Worm (Caenorhabditis elegans): ENCODE results near the gene sdf-9.

sdf-9 gene

DNA sequence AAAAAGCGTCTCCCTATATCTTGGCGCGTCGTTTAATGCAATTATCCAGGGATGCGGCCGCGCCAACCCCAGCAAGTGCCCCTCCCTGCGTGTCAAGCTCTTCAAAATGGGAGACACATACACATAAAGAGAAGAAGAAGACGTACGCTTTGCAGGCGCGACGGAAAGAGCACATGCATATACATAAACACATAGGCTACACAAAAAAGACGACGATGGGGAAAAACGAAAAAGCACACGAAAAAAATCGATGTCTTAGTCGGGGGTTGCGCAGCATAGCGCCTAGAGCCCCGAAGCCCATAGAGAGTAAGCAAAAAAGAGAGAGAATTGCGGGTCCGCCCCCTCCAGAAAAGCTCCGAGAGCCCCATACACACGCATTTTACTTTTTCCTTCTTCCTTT is 8.9 kb upstream of the sdf-9 start, which contains the start of gene tpan-1:
tpan-1 (plus strand) TSS at position 398 of the 400 bp plus-strand sequence.
- TF ChIP-seq ceh-13 (GFP tag; optimal IDR thresholded peaks at IDR 0.05) (no peak), tbx-11 (GFP tag; IDR thresholded peaks at IDR 0.05) (no peak), ceh-36 (tag; optimal IDR thresholded peaks at IDR 0.05) (no peak), pes-1 (GFP tag; IDR thresholded peaks at IDR 0.05) (no peak), aly-1 (tag; optimal IDR thresholded peaks at IDR 0.05) (no peak), hmg-4 (GFP tag; optimal IDR thresholded peaks at IDR 0.05) (no peak), flt-1 (GFP tag; IDR thresholded peaks at IDR 0.05) (no peak), hmbx-1 (tag; optimal IDR thresholded peaks at IDR 0.05) (no peak), ama-1 (optimal IDR thresholded peaks at IDR 0.05) (no peak), sea-1 (GFP tag; conservative IDR thresholded peaks at IDR 0.05) (no peak), tbx-37 (GFP tag; conservative IDR thresholded peaks at IDR 0.05) (no peak), B0310.2 (tag; optimal IDR thresholded peaks at IDR 0.05) (no peak), ets-7 (tag; optimal IDR thresholded peaks at IDR 0.05) (no peak), scrt-1 (GFP tag; IDR thresholded peaks at IDR 0.05) (no peak), F13C5.2 (tag; optimal IDR thresholded peaks at IDR 0.05) (no peak), tra-4 (tag; optimal IDR thresholded peaks at IDR 0.05) (no peak), hnd-1 (tag; optimal IDR thresholded peaks at IDR 0.05) (no peak)

DNA sequence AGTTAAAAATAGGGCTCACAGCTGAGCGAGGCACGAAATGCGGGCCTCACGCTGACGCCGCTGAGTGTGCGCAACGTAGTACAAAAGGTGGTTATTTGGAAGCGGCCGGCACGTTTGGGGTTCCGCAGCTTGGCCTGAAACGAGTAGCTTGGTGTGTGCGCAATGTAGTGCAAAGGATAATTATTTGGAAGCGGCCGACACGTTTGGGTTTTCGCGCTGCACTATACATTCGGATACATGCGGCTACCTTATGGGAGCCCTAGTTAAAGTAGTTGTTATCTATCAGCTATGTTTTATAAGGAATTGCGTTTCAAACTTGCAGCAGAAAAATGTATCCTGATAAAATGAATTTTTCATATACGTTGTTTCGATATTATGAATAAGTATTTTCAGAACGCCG is 8.0 kb upstream of the sdf-9 start, which contains the start of gene Y44A6D.1:
Y44A6D.1 (minus strand) TSS at position 23 of the 400 bp plus-strand sequence.
- TF ChIP-seq ets-7 (tag; optimal IDR thresholded peaks at IDR 0.05) (no peak), F13C5.2 (tag; optimal IDR thresholded peaks at IDR 0.05) (no peak), tbx-11 (GFP tag; IDR thresholded peaks at IDR 0.05) (no peak), sea-1 (GFP tag; conservative IDR thresholded peaks at IDR 0.05) (no peak), ama-1 (optimal IDR thresholded peaks at IDR 0.05) (no peak), pes-1 (GFP tag; IDR thresholded peaks at IDR 0.05) (no peak), hmbx-1 (tag; optimal IDR thresholded peaks at IDR 0.05) (no peak), tra-4 (tag; optimal IDR thresholded peaks at IDR 0.05) (no peak), flt-1 (GFP tag; IDR thresholded peaks at IDR 0.05) (no peak), hmg-4 (GFP tag; optimal IDR thresholded peaks at IDR 0.05) (no peak), scrt-1 (GFP tag; IDR thresholded peaks at IDR 0.05) (no peak)

DNA sequence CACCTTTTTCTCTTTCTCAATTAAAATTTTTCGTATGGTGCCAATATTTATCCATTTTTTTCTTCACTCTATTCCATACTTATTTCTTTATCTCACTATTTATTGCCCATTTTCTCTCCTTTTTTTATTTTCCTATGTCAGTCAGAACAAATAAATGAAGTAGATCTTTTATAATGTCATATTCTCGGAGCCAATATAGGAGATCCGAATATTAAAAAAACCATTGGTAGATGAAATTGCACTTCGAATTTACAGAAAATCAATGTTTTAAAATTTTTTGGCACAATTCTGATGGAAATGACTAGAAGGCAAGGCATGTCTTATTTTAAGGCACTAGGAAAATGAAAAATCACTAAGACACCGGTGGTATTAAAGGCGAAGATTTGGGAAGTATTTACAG is 7.4 kb upstream of the sdf-9 start:
- TF ChIP-seq ceh-36 (tag; optimal IDR thresholded peaks at IDR 0.05) (no peak), sea-1 (GFP tag; conservative IDR thresholded peaks at IDR 0.05) (no peak), flt-1 (GFP tag; IDR thresholded peaks at IDR 0.05) (no peak), ceh-13 (GFP tag; optimal IDR thresholded peaks at IDR 0.05) (no peak), hnd-1 (tag; optimal IDR thresholded peaks at IDR 0.05) (no peak), F13C5.2 (tag; optimal IDR thresholded peaks at IDR 0.05) (no peak), B0310.2 (tag; optimal IDR thresholded peaks at IDR 0.05) (no peak), hmbx-1 (tag; optimal IDR thresholded peaks at IDR 0.05) (no peak), aly-1 (tag; optimal IDR thresholded peaks at IDR 0.05) (no peak), tbx-37 (GFP tag; conservative IDR thresholded peaks at IDR 0.05) (no peak), pes-1 (GFP tag; IDR thresholded peaks at IDR 0.05) (no peak), scrt-1 (GFP tag; IDR thresholded peaks at IDR 0.05) (no peak), ets-7 (tag; optimal IDR thresholded peaks at IDR 0.05) (no peak), ama-1 (optimal IDR thresholded peaks at IDR 0.05) (no peak), hmg-4 (GFP tag; optimal IDR thresholded peaks at IDR 0.05) (no peak)

DNA sequence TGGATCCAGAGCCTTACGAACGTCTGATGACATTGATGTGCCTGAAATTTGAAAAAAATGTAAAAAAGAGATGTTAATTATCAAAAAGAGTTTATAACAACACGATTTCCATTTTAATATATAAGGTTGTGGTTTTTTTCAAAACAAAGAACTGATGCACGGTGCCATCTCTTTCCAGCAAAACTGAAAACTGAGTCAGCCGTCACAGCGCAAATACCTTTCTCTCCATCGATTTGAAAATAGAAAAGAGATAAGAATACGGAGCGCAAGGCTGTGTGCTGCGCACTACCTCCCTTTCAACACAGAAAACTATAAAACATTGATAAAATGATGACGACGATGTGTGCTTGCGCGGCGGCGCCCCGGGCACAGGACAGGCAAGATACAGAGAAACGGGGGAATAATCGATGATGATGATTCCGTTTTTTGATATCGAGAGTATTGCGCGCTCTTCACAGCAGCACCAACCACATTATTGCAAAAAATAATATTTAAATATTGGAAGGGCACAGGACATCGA is 5.6 kb upstream of the sdf-9 start, which contains the start of gene Y44A6D.3:
Y44A6D.3 (minus strand) TSS at position 51 of the 520 bp plus-strand sequence.
- TF ChIP-seq ama-1 (optimal IDR thresholded peaks at IDR 0.05) = no peak
- TF ChIP-seq B0310.2 (tag; optimal IDR thresholded peaks at IDR 0.05) = no peak
- TF ChIP-seq aly-1 (tag; optimal IDR thresholded peaks at IDR 0.05) = no peak
- no peak for TF ChIP-seq flt-1 (GFP tag; IDR thresholded peaks at IDR 0.05)
- no peak for TF ChIP-seq F13C5.2 (tag; optimal IDR thresholded peaks at IDR 0.05)
- no peak for TF ChIP-seq sea-1 (GFP tag; conservative IDR thresholded peaks at IDR 0.05)

DNA sequence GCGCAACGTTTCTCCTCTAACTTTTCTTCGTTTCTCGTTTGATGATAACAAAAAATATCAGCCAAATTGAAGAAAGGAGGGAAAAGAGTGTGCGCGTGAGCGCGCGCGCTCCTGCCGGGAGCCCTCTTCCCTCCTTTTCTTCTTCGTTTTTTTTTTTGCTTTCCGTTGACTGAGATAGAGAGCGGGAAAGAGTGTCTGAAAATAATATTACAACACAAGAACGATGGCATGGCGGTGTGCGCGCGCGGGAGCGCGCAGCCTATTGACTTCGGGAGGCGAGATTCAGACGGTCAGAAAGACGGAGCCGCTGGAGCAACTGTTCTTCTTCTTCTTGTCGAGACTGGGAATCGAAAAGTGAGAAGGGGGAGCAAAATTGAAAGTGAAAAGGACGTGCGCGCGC is 4.3 kb upstream of the sdf-9 start:
- TF ChIP-seq tra-4 (tag; optimal IDR thresholded peaks at IDR 0.05) (no peak), pes-1 (GFP tag; IDR thresholded peaks at IDR 0.05) (peak; percentile 41; the same call in 1 of the 2 replicates), ceh-36 (tag; optimal IDR thresholded peaks at IDR 0.05) (no peak), ets-7 (tag; optimal IDR thresholded peaks at IDR 0.05) (no peak), scrt-1 (GFP tag; IDR thresholded peaks at IDR 0.05) (no peak), F13C5.2 (tag; optimal IDR thresholded peaks at IDR 0.05) (no peak)

DNA sequence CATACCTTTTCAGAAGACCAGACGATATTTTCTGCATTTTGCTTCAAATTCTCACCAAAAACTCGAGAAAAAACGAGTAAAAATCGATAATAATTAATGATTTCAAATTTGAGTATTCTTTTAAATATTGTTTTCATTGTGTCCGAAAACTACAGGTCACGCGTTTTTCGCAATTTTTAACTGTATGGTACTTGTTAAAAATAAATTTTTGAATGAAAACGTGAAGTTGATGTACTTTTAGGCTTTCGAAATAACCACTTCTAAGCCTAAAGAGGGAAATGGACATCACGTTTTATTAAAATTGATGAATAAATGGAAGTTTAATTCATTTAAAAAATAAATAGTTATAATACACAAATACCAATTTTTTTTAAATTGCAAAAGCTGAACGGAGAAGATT is 4.9 kb downstream of the sdf-9 start, which contains the start of gene Y44A6D.5:
Y44A6D.5 (minus strand) TSS at position 101 of the 400 bp plus-strand sequence.
- TF ChIP-seq tra-4 (tag; optimal IDR thresholded peaks at IDR 0.05) (no peak), flt-1 (GFP tag; IDR thresholded peaks at IDR 0.05) (no peak), tbx-11 (GFP tag; IDR thresholded peaks at IDR 0.05) (no peak), aly-1 (tag; optimal IDR thresholded peaks at IDR 0.05) (no peak), scrt-1 (GFP tag; IDR thresholded peaks at IDR 0.05) (no peak), hnd-1 (tag; optimal IDR thresholded peaks at IDR 0.05) (no peak), B0310.2 (tag; optimal IDR thresholded peaks at IDR 0.05) (no peak), F13C5.2 (tag; optimal IDR thresholded peaks at IDR 0.05) (no peak), hmbx-1 (tag; optimal IDR thresholded peaks at IDR 0.05) (no peak)

DNA sequence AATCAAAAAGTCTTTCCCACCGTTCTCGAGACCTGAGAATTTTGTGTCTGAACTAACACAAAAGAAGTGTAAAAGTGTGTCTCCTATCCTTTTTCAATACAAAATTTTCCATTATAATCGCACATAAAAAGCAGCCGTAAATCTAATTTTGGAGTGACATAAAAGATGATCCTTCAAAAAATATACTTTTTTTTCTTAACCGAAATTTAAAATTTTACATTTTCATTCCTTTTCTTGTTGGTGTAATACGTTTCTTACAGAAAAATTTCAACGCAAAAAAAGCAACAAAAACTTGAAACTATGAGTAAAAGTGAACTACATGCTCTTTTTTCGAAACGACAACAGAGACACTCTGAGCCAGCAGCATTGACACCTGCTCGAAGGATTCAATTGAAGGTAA is 9.0 kb downstream of the sdf-9 start, which contains the start of gene Y44A6D.6:
Y44A6D.6 (plus strand) TSS at position 301 of the 400 bp plus-strand sequence.
- TF ChIP-seq pes-1 (GFP tag; IDR thresholded peaks at IDR 0.05) = no peak
- no peak for TF ChIP-seq ceh-36 (tag; optimal IDR thresholded peaks at IDR 0.05)
- TF ChIP-seq B0310.2 (tag; optimal IDR thresholded peaks at IDR 0.05) = no peak
- TF ChIP-seq hmg-4 (GFP tag; optimal IDR thresholded peaks at IDR 0.05) = no peak
- no peak for TF ChIP-seq flt-1 (GFP tag; IDR thresholded peaks at IDR 0.05)
- no peak for TF ChIP-seq aly-1 (tag; optimal IDR thresholded peaks at IDR 0.05)
- TF ChIP-seq sea-1 (GFP tag; conservative IDR thresholded peaks at IDR 0.05) = no peak
- TF ChIP-seq ceh-13 (GFP tag; optimal IDR thresholded peaks at IDR 0.05) = no peak
- TF ChIP-seq ama-1 (optimal IDR thresholded peaks at IDR 0.05) = no peak
- TF ChIP-seq scrt-1 (GFP tag; IDR thresholded peaks at IDR 0.05) = no peak
- no peak for TF ChIP-seq hnd-1 (tag; optimal IDR thresholded peaks at IDR 0.05)
- no peak for TF ChIP-seq tra-4 (tag; optimal IDR thresholded peaks at IDR 0.05)
- TF ChIP-seq hmbx-1 (tag; optimal IDR thresholded peaks at IDR 0.05) = no peak
- TF ChIP-seq ets-7 (tag; optimal IDR thresholded peaks at IDR 0.05) = no peak
- no peak for TF ChIP-seq F13C5.2 (tag; optimal IDR thresholded peaks at IDR 0.05)
- no peak for TF ChIP-seq tbx-11 (GFP tag; IDR thresholded peaks at IDR 0.05)
- no peak for TF ChIP-seq tbx-37 (GFP tag; conservative IDR thresholded peaks at IDR 0.05)

Measured in whole organism, early embryonic.